Worm (Caenorhabditis elegans) whole organism, late embryonic: ENCODE data around the gene mel-11.

ENCODE experiments used
- C08G9.2 ChIP-seq: sonication (generic microtip); optimal IDR thresholded peaks from 2 replicates; lab custom pipeline; 2016; ENCODE audit warnings: mild to moderate bottlenecking, missing genetic modification characterization, moderate library complexity, missing compliant biosample characterization
- K02D7.2 ChIP-seq: sonication (generic microtip); optimal IDR thresholded peaks from 2 replicates; lab custom pipeline; 2017; ENCODE audit warnings: mild to moderate bottlenecking, missing genetic modification characterization, missing compliant biosample characterization
- T23F11.4 ChIP-seq: fragments of 200-800 bp; sonication (Bioruptor generic); optimal IDR thresholded peaks from 2 replicates; lab custom pipeline; 2018; ENCODE audit warnings: mild to moderate bottlenecking, missing genetic modification characterization, missing compliant biosample characterization
- ceh-14 ChIP-seq: sonication (generic microtip); optimal IDR thresholded peaks from 2 replicates; lab custom pipeline; 2016; ENCODE audit warnings: missing genotype, missing genetic modification characterization, missing compliant biosample characterization
- ceh-18 ChIP-seq: sonication (generic microtip); optimal IDR thresholded peaks from 2 replicates; lab custom pipeline; 2016; ENCODE audit warnings: missing genetic modification characterization, missing compliant biosample characterization
- ceh-19 ChIP-seq: fragments of 200-800 bp; sonication (Bioruptor generic); optimal IDR thresholded peaks from 2 replicates; lab custom pipeline; 2018; ENCODE audit warnings: mild to moderate bottlenecking, missing genetic modification characterization, missing compliant biosample characterization
- ceh-2 ChIP-seq: sonication (generic microtip); optimal IDR thresholded peaks from 2 replicates; lab custom pipeline; 2016; ENCODE audit warnings: missing genotype, missing genetic modification characterization, missing compliant biosample characterization
- ceh-22 ChIP-seq: sonication (generic microtip); optimal IDR thresholded peaks from 2 replicates; lab custom pipeline; 2017; ENCODE audit warnings: missing biosample characterization, missing genetic modification characterization
- ceh-24 ChIP-seq: sonication (generic microtip); optimal IDR thresholded peaks from 2 replicates; lab custom pipeline; 2016; ENCODE audit warnings: mild to moderate bottlenecking, missing genetic modification characterization, missing compliant biosample characterization
- ceh-30 ChIP-seq: fragments of 150-350 bp; optimal IDR thresholded peaks from 2 replicates; lab custom pipeline; 2014; ENCODE audit warnings: missing biosample characterization, missing genetic modification characterization
- ceh-31 ChIP-seq: sonication (generic microtip); optimal IDR thresholded peaks from 2 replicates; lab custom pipeline; 2016; ENCODE audit warnings: missing genetic modification characterization, missing compliant biosample characterization
- ceh-34 ChIP-seq: sonication (generic microtip); optimal IDR thresholded peaks from 2 replicates; lab custom pipeline; 2016; ENCODE audit warnings: mild to moderate bottlenecking, missing genetic modification characterization, missing compliant biosample characterization
- ceh-45 ChIP-seq: fragments of 200-800 bp; sonication (Bioruptor generic); IDR thresholded peaks from 2 replicates; pipeline ENCODE4 v1.3.6; 2022; ENCODE audit warnings: missing genetic modification reagents, missing genetic modification characterization, missing compliant biosample characterization
- ceh-48 ChIP-seq: sonication (generic microtip); optimal IDR thresholded peaks from 2 replicates; lab custom pipeline; 2016; ENCODE audit warnings: missing genetic modification characterization, inconsistent platforms, missing compliant biosample characterization
- dmd-4 ChIP-seq: sonication (generic microtip); optimal IDR thresholded peaks from 2 replicates; lab custom pipeline; 2016; ENCODE audit warnings: borderline replicate concordance, missing genetic modification characterization, missing compliant biosample characterization
- dve-1 ChIP-seq: sonication (generic microtip); optimal IDR thresholded peaks from 2 replicates; lab custom pipeline; 2017; ENCODE audit warnings: antibody characterized with exemption, mild to moderate bottlenecking, missing genetic modification characterization, missing compliant biosample characterization
- ets-4 ChIP-seq: sonication (generic microtip); optimal IDR thresholded peaks from 2 replicates; lab custom pipeline; 2016; ENCODE audit warnings: missing genetic modification characterization, missing compliant biosample characterization
- fax-1 ChIP-seq: sonication (generic microtip); optimal IDR thresholded peaks from 2 replicates; lab custom pipeline; 2016; ENCODE audit warnings: missing genotype, missing genetic modification characterization, missing compliant biosample characterization
- fkh-6 ChIP-seq: sonication (generic microtip); optimal IDR thresholded peaks from 2 replicates; lab custom pipeline; 2016; ENCODE audit warnings: missing genetic modification characterization, missing compliant biosample characterization
- gmeb-2 ChIP-seq: sonication (generic microtip); optimal IDR thresholded peaks from 2 replicates; lab custom pipeline; 2016; ENCODE audit warnings: missing genetic modification characterization, inconsistent platforms, missing compliant biosample characterization
- hlh-13 ChIP-seq: fragments of 200-800 bp; sonication (Bioruptor generic); optimal IDR thresholded peaks from 2 replicates; lab custom pipeline; 2018; ENCODE audit warnings: mild to moderate bottlenecking, missing genetic modification characterization, missing compliant biosample characterization
- hlh-30 ChIP-seq: sonication (generic microtip); optimal IDR thresholded peaks from 2 replicates; lab custom pipeline; 2017; ENCODE audit warnings: antibody characterized with exemption, missing genetic modification characterization, missing compliant biosample characterization; ENCODE audit not compliant: insufficient read depth
- hlh-6 ChIP-seq: sonication (generic microtip); optimal IDR thresholded peaks from 2 replicates; lab custom pipeline; 2016; ENCODE audit warnings: missing genotype, missing genetic modification characterization, missing compliant biosample characterization
- mec-3 ChIP-seq: sonication (generic microtip); optimal IDR thresholded peaks from 2 replicates; lab custom pipeline; 2016; ENCODE audit warnings: borderline replicate concordance, missing genetic modification characterization, missing compliant biosample characterization
- nfya-1 ChIP-seq: sonication (generic microtip); optimal IDR thresholded peaks from 2 replicates; lab custom pipeline; 2017; ENCODE audit warnings: missing genetic modification characterization, mild to moderate bottlenecking, missing compliant biosample characterization, antibody characterized with exemption, moderate library complexity
- nhr-11 ChIP-seq: fragments of 150-350 bp; optimal IDR thresholded peaks from 2 replicates; lab custom pipeline; 2014; ENCODE audit warnings: missing biosample characterization, missing genetic modification characterization
- odd-2 ChIP-seq: sonication (generic microtip); optimal IDR thresholded peaks from 2 replicates; lab custom pipeline; 2017; ENCODE audit warnings: antibody characterized with exemption, mild to moderate bottlenecking, missing genetic modification characterization, missing compliant biosample characterization
- pag-3 ChIP-seq: sonication (generic microtip); optimal IDR thresholded peaks from 2 replicates; lab custom pipeline; 2016; ENCODE audit warnings: missing compliant biosample characterization, missing genetic modification characterization, borderline replicate concordance
- pat-9 ChIP-seq: fragments of 200-800 bp; sonication (Bioruptor generic); optimal IDR thresholded peaks from 2 replicates; lab custom pipeline; 2018; ENCODE audit warnings: mild to moderate bottlenecking, missing genetic modification characterization, moderate library complexity, missing compliant biosample characterization
- pax-1 ChIP-seq: fragments of 150-350 bp; optimal IDR thresholded peaks from 2 replicates; lab custom pipeline; 2014; ENCODE audit warnings: missing biosample characterization, missing genetic modification characterization
- pha-2 ChIP-seq: sonication (generic microtip); optimal IDR thresholded peaks from 2 replicates; lab custom pipeline; 2017; ENCODE audit warnings: mild to moderate bottlenecking, missing genetic modification characterization, missing compliant biosample characterization
- pha-4 ChIP-seq: fragments of 150-350 bp; optimal IDR thresholded peaks from 2 replicates; lab custom pipeline; 2018; ENCODE audit warnings: missing biosample characterization, missing genetic modification reagents, missing genetic modification characterization
- pqm-1 ChIP-seq: sonication (generic microtip); optimal IDR thresholded peaks from 2 replicates; lab custom pipeline; 2016; ENCODE audit warnings: missing genetic modification characterization, missing compliant biosample characterization
- ref-2 ChIP-seq: sonication (generic microtip); optimal IDR thresholded peaks from 2 replicates; lab custom pipeline; 2016; ENCODE audit warnings: missing genetic modification characterization, missing compliant biosample characterization
- rnt-1 ChIP-seq: sonication (generic microtip); optimal IDR thresholded peaks from 2 replicates; lab custom pipeline; 2016; ENCODE audit warnings: missing genetic modification characterization, missing compliant biosample characterization
- sox-2 ChIP-seq: fragments of 200-800 bp; sonication (Bioruptor generic); IDR thresholded peaks from 2 replicates; pipeline ENCODE4 v1.3.6; 2022; ENCODE audit warnings: missing genetic modification reagents, missing genetic modification characterization, missing compliant biosample characterization
- sox-4 ChIP-seq: sonication (generic microtip); optimal IDR thresholded peaks from 2 replicates; lab custom pipeline; 2017; ENCODE audit warnings: mild to moderate bottlenecking, missing genetic modification characterization, inconsistent platforms, missing compliant biosample characterization
- syd-9 ChIP-seq: sonication (generic microtip); optimal IDR thresholded peaks from 2 replicates; lab custom pipeline; 2016; ENCODE audit warnings: mild to moderate bottlenecking, missing genetic modification characterization, moderate library complexity, missing compliant biosample characterization
- tbx-2 ChIP-seq: sonication (generic microtip); optimal IDR thresholded peaks from 2 replicates; lab custom pipeline; 2016; ENCODE audit warnings: missing genetic modification characterization, missing compliant biosample characterization
- ttx-3 ChIP-seq: sonication (generic microtip); optimal IDR thresholded peaks from 2 replicates; lab custom pipeline; 2016; ENCODE audit warnings: missing genetic modification reagents, missing genetic modification characterization, missing compliant biosample characterization
- unc-3 ChIP-seq, 2 experiments: fragments of 200-800 bp in 1 of 2; sonication (Bioruptor generic) in 1 of 2; sonication (generic microtip) in 1 of 2; conservative IDR thresholded peaks in 1 of 2; optimal IDR thresholded peaks in 1 of 2; 2 replicates each; pipeline versions ENCODE4 v1.3.6 to Lab custom; 2016 to 2022; ENCODE audit warnings: missing compliant biosample characterization in 2 of 2, missing genetic modification characterization in 2 of 2, missing genetic modification reagents in 1 of 2
- unc-42 ChIP-seq: sonication (generic microtip); optimal IDR thresholded peaks from 2 replicates; lab custom pipeline; 2016; ENCODE audit warnings: missing genotype, missing genetic modification characterization, missing compliant biosample characterization
- unc-55 ChIP-seq: sonication (generic microtip); optimal IDR thresholded peaks from 2 replicates; lab custom pipeline; 2017; ENCODE audit warnings: missing biosample characterization, missing genetic modification reagents, missing genetic modification characterization
- zip-5 ChIP-seq: sonication (generic microtip); optimal IDR thresholded peaks from 2 replicates; lab custom pipeline; 2016; ENCODE audit warnings: missing genetic modification characterization, missing compliant biosample characterization

Gene mel-11

DNA sequence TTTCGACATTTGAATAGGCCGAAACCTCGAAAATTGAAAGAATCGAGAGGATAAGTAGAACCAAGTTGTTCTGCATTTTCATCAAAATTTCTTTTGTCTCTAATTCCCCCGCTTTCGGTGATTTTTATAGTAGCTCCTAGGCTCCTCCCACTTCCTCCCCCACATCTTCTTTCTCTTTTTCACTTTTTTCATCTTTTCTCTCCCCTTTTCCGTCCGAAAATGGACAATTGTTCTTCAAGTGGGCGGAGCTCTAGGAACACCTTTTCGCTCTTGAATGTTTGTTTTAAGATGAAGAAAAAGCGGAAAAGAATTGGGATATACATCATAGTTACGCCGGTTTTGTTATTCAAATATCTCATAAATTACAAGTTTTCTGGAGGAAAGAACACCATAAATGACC lies 11.8 kb upstream of the mel-11 start, which contains the start of gene F42A8.1:
Gene F42A8.1 (minus strand): TSS at position 101 of the 400 bp plus-strand sequence.
- TF ChIP-seq mec-3 (tag; lab: Kevin White, UChicago) (no peak), ets-4 (tag; lab: Kevin White, UChicago) (no peak), pha-2 (no peak), pax-1 (no peak), ceh-19 (GFP tag; lab: Kevin White, UChicago) (no peak), pag-3 (tag; lab: Kevin White, UChicago) (no peak), rnt-1 (tag; lab: Kevin White, UChicago) (no peak), C08G9.2 (tag; lab: Kevin White, UChicago) (no peak), hlh-6 (no peak), ceh-14 (tag; lab: Kevin White, UChicago) (no peak), ceh-30 (no peak), gmeb-2 (no peak), pat-9 (tag; lab: Kevin White, UChicago) (no peak), syd-9 (tag; lab: Kevin White, UChicago) (no peak), hlh-13 (GFP tag; lab: Kevin White, UChicago) (no peak)

DNA sequence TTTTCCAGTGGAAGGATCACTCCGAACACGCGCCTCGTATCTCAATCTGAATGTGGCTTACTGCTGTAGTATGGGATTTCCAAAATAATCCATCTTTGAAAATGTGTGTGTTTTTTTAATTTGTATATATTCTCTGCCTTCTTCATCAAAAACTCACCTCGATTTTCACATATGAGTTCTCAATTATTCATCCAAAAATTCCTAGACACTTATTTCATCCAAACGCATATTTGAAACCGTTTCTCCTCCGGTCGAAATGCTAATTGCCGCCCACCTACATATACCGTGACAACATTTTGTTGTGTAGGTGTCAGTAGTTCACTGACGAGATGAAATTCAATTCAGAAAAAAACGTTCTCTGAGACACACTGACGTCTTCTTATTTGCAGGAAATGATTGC lies 10.9 kb upstream of the mel-11 start:
- TF ChIP-seq nfya-1 (no peak), dmd-4 (tag; lab: Kevin White, UChicago) (no peak), nhr-11 (tag; lab: Kevin White, UChicago) (no peak), unc-3 (GFP tag; conservative IDR thresholded peaks at IDR 0.05; lab: Robert Waterston, UW) (no peak), unc-3 (tag; optimal IDR thresholded peaks at IDR 0.05; lab: Kevin White, UChicago) (no peak)

- TF ChIP-seq ceh-19 (GFP tag; lab: Kevin White, UChicago): no peak
- TF ChIP-seq ceh-45 (GFP tag; lab: Robert Waterston, UW): no peak
- no peak for TF ChIP-seq rnt-1 (tag; lab: Kevin White, UChicago)
- no peak for TF ChIP-seq ceh-24 (tag; lab: Kevin White, UChicago)
- no peak for TF ChIP-seq mec-3 (tag; lab: Kevin White, UChicago)
- TF ChIP-seq hlh-13 (GFP tag; lab: Kevin White, UChicago): no peak
- TF ChIP-seq sox-2: no peak
- no peak for TF ChIP-seq ceh-14 (tag; lab: Kevin White, UChicago)
- no peak for TF ChIP-seq pha-4 (tag; lab: Kevin White, UChicago)
- no peak for TF ChIP-seq fkh-6 (tag; lab: Kevin White, UChicago)
- TF ChIP-seq zip-5 (tag; lab: Kevin White, UChicago): no peak
- TF ChIP-seq pqm-1 (tag; lab: Kevin White, UChicago): no peak
- TF ChIP-seq sox-4 (tag; lab: Kevin White, UChicago): no peak
- TF ChIP-seq hlh-30 (tag; lab: Kevin White, UChicago): no peak
- no peak for TF ChIP-seq K02D7.2 (tag; lab: Kevin White, UChicago)
- no peak for TF ChIP-seq fax-1 (tag; lab: Kevin White, UChicago)
- no peak for TF ChIP-seq ttx-3 (tag; lab: Kevin White, UChicago)
These were observed 5.7 kb upstream of the mel-11 start, which contains the start of the genes sdhb-1 and cup-15 for ce11 chrII:9352669-9353068. TSS of gene sdhb-1 (minus strand) at chrII:9352731. TSS of gene cup-15 (plus strand) at chrII:9353000.

ce11 chrII:9356723-9357122 lies 1.6 kb upstream of the mel-11 start:
- TF ChIP-seq unc-3 (GFP tag; conservative IDR thresholded peaks at IDR 0.05; lab: Robert Waterston, UW): 0 out of 2 replicates have a peak, but pooled peaks have one; percentile 18
- no peak for TF ChIP-seq unc-3 (tag; optimal IDR thresholded peaks at IDR 0.05; lab: Kevin White, UChicago)
- no peak for TF ChIP-seq odd-2 (tag; lab: Kevin White, UChicago)
- peak; percentile 38 for TF ChIP-seq tbx-2 (tag; lab: Kevin White, UChicago)
- TF ChIP-seq fkh-6 (tag; lab: Kevin White, UChicago): no peak
- peak; percentile 32 for TF ChIP-seq ceh-19 (GFP tag; lab: Kevin White, UChicago)
- TF ChIP-seq ceh-2: no peak
- no peak for TF ChIP-seq pat-9 (tag; lab: Kevin White, UChicago)
- peak; percentile 7 for TF ChIP-seq unc-42 (tag; lab: Kevin White, UChicago)
- TF ChIP-seq ceh-30: no peak
- peak; percentile 69 for TF ChIP-seq nfya-1
- peak; percentile 54 for TF ChIP-seq hlh-30 (tag; lab: Kevin White, UChicago)
- peak; percentile 12 for TF ChIP-seq ceh-22
- no peak for TF ChIP-seq C08G9.2 (tag; lab: Kevin White, UChicago)
- peak; percentile 26 for TF ChIP-seq ceh-31 (tag; lab: Kevin White, UChicago)
- peak; percentile 55 for TF ChIP-seq ceh-34
- TF ChIP-seq ref-2 (tag; lab: Kevin White, UChicago): peak; percentile 30
- no peak for TF ChIP-seq T23F11.4 (GFP tag; lab: Kevin White, UChicago)
- TF ChIP-seq dve-1: peak; percentile 2
- peak; percentile 18 for TF ChIP-seq unc-55 (GFP tag; lab: Kevin White, UChicago)
- no peak for TF ChIP-seq ceh-48 (tag; lab: Kevin White, UChicago)
- TF ChIP-seq ceh-18 (tag; lab: Kevin White, UChicago): peak; percentile 74
- TF ChIP-seq, all 69 proteins: peak for 13
